Worm (Caenorhabditis elegans) whole organism, midembryonic: ENCODE results near the gene fbxb-82.

Source experiments
- T22C8.4 ChIP-seq: fragments of 200-800 bp; sonication (Bioruptor generic); IDR thresholded peaks from 2 replicates; pipeline ENCODE4 v1.3.6; 2022; ENCODE audit warnings: missing genetic modification characterization, missing compliant biosample characterization
- cog-1 ChIP-seq: sonication (generic microtip); optimal IDR thresholded peaks from 2 replicates; lab custom pipeline; 2016; ENCODE audit warnings: missing genetic modification characterization, missing compliant biosample characterization
- flt-1 ChIP-seq: fragments of 200-800 bp; sonication (Bioruptor generic); IDR thresholded peaks from 2 replicates; pipeline ENCODE4 v1.3.6; 2022; ENCODE audit warnings: missing genetic modification characterization, missing compliant biosample characterization
- klf-2 ChIP-seq: fragments of 200-800 bp; sonication (Bioruptor generic); conservative IDR thresholded peaks from 2 replicates; pipeline ENCODE4 v1.3.6; 2022; ENCODE audit warnings: missing genetic modification reagents, missing genetic modification characterization, missing compliant biosample characterization
- med-1 ChIP-seq: sonication (generic microtip); optimal IDR thresholded peaks from 2 replicates; lab custom pipeline; 2017; ENCODE audit warnings: missing genetic modification characterization, mild to moderate bottlenecking, missing compliant biosample characterization, antibody characterized with exemption, missing genetic modification reagents; ENCODE audit not compliant: insufficient read depth
- ref-1 ChIP-seq: fragments of 200-800 bp; sonication (Bioruptor generic); conservative IDR thresholded peaks from 2 replicates; pipeline ENCODE4 v1.3.6; 2022; ENCODE audit warnings: missing genetic modification reagents, missing genetic modification characterization, missing compliant biosample characterization
- tab-1 ChIP-seq: fragments of 200-800 bp; sonication (Bioruptor generic); IDR thresholded peaks from 2 replicates; pipeline ENCODE4 v1.3.6; 2022; ENCODE audit warnings: missing genetic modification characterization, missing compliant biosample characterization
- ztf-23 ChIP-seq: fragments of 200-800 bp; sonication (Bioruptor generic); IDR thresholded peaks from 2 replicates; pipeline ENCODE4 v1.3.6; 2022; ENCODE audit warnings: missing genetic modification reagents, missing genetic modification characterization, missing compliant biosample characterization
- ztf-29 ChIP-seq: fragments of 200-800 bp; sonication (Bioruptor generic); IDR thresholded peaks from 2 replicates; pipeline ENCODE4 v1.3.6; 2022; ENCODE audit warnings: missing genetic modification reagents, missing genetic modification characterization, missing compliant biosample characterization

Gene fbxb-82

ce11 chrIII:143121-143520, at the start of gene fbxb-82:
fbxb-82 (minus strand) TSS chrIII:143221.
- no peak for TF ChIP-seq ztf-29 (GFP tag; lab: Robert Waterston, UW)
- TF ChIP-seq T22C8.4 (GFP tag; lab: Robert Waterston, UW) = no peak
- TF ChIP-seq tab-1 (GFP tag; lab: Robert Waterston, UW) = no peak
- TF ChIP-seq ref-1 = no peak
- TF ChIP-seq flt-1 (GFP tag; lab: Robert Waterston, UW) = no peak
- no peak for TF ChIP-seq med-1
- TF ChIP-seq ztf-23 = no peak
- no peak for TF ChIP-seq cog-1 (tag; lab: Kevin White, UChicago)
- TF ChIP-seq klf-2 (GFP tag; lab: Robert Waterston, UW) = no peak

- no peak for TF ChIP-seq cog-1 (tag; lab: Kevin White, UChicago)
- no peak for TF ChIP-seq ztf-29 (GFP tag; lab: Robert Waterston, UW)
Observed at ce11 chrIII:191803-192202, 48.8 kb upstream of the fbxb-82 start, which contains the start of gene sec-20. sec-20 (plus strand) TSS chrIII:192103.

ce11 chrIII:190686-191085, 47.7 kb upstream of the fbxb-82 start, which contains the start of gene cox-17:
cox-17 (plus strand) TSS chrIII:190986.
- TF ChIP-seq T22C8.4 (GFP tag; lab: Robert Waterston, UW) (no peak), ref-1 (no peak), klf-2 (GFP tag; lab: Robert Waterston, UW) (no peak), tab-1 (GFP tag; lab: Robert Waterston, UW) (no peak), cog-1 (tag; lab: Kevin White, UChicago) (no peak), med-1 (no peak), ztf-23 (no peak), ztf-29 (GFP tag; lab: Robert Waterston, UW) (no peak)

ce11 chrIII:189280-189679, 46.3 kb upstream of the fbxb-82 start:
- TF ChIP-seq klf-2 (GFP tag; lab: Robert Waterston, UW) = no peak
- no peak for TF ChIP-seq ztf-29 (GFP tag; lab: Robert Waterston, UW)
- TF ChIP-seq flt-1 (GFP tag; lab: Robert Waterston, UW) = no peak
- TF ChIP-seq med-1 = no peak
- no peak for TF ChIP-seq cog-1 (tag; lab: Kevin White, UChicago)
- no peak for TF ChIP-seq tab-1 (GFP tag; lab: Robert Waterston, UW)
- TF ChIP-seq ref-1 = no peak
- TF ChIP-seq ztf-23 = no peak
- TF ChIP-seq T22C8.4 (GFP tag; lab: Robert Waterston, UW) = no peak

ce11 chrIII:188426-188888, 45.4 kb upstream of the fbxb-82 start, which contains the start of gene ubc-20:
ubc-20 (plus strand) TSS chrIII:188838.
- no peak for TF ChIP-seq cog-1 (tag; lab: Kevin White, UChicago)
- no peak for TF ChIP-seq med-1
- TF ChIP-seq ref-1 = no peak
- TF ChIP-seq ztf-23 = no peak
- TF ChIP-seq klf-2 (GFP tag; lab: Robert Waterston, UW) = no peak
- no peak for TF ChIP-seq ztf-29 (GFP tag; lab: Robert Waterston, UW)

ce11 chrIII:187829-188228, 44.8 kb upstream of the fbxb-82 start, which contains the start of gene mxl-2:
mxl-2 (minus strand) TSS chrIII:188131.
- TF ChIP-seq ztf-23 = no peak
- no peak for TF ChIP-seq med-1
- no peak for TF ChIP-seq ztf-29 (GFP tag; lab: Robert Waterston, UW)
- no peak for TF ChIP-seq cog-1 (tag; lab: Kevin White, UChicago)
- no peak for TF ChIP-seq klf-2 (GFP tag; lab: Robert Waterston, UW)
- TF ChIP-seq tab-1 (GFP tag; lab: Robert Waterston, UW) = no peak
- no peak for TF ChIP-seq flt-1 (GFP tag; lab: Robert Waterston, UW)
- no peak for TF ChIP-seq T22C8.4 (GFP tag; lab: Robert Waterston, UW)
- no peak for TF ChIP-seq ref-1

ce11 chrIII:184335-184734, 41.3 kb upstream of the fbxb-82 start:
- no peak for TF ChIP-seq med-1
- TF ChIP-seq T22C8.4 (GFP tag; lab: Robert Waterston, UW) = 0 out of 2 replicates have a peak, but pooled peaks have one; percentile 5
- no peak for TF ChIP-seq klf-2 (GFP tag; lab: Robert Waterston, UW)
- TF ChIP-seq ztf-29 (GFP tag; lab: Robert Waterston, UW) = no peak
- TF ChIP-seq tab-1 (GFP tag; lab: Robert Waterston, UW) = no peak
- no peak for TF ChIP-seq flt-1 (GFP tag; lab: Robert Waterston, UW)

ce11 chrIII:183072-183471, 40.1 kb upstream of the fbxb-82 start:
- TF ChIP-seq cog-1 (tag; lab: Kevin White, UChicago) (no peak), tab-1 (GFP tag; lab: Robert Waterston, UW) (no peak), ztf-23 (no peak), ztf-29 (GFP tag; lab: Robert Waterston, UW) (no peak), T22C8.4 (GFP tag; lab: Robert Waterston, UW) (no peak), ref-1 (no peak), klf-2 (GFP tag; lab: Robert Waterston, UW) (no peak), med-1 (no peak), flt-1 (GFP tag; lab: Robert Waterston, UW) (no peak)

- no peak for TF ChIP-seq ztf-23
- TF ChIP-seq tab-1 (GFP tag; lab: Robert Waterston, UW) = no peak
- no peak for TF ChIP-seq ref-1
Observed at ce11 chrIII:182080-182479, 39.1 kb upstream of the fbxb-82 start, which contains the start of gene F40G9.15. F40G9.15 (plus strand) TSS chrIII:182380.

- no peak for TF ChIP-seq ztf-23
- TF ChIP-seq klf-2 (GFP tag; lab: Robert Waterston, UW) = no peak
- no peak for TF ChIP-seq T22C8.4 (GFP tag; lab: Robert Waterston, UW)
- TF ChIP-seq ztf-29 (GFP tag; lab: Robert Waterston, UW) = no peak
- no peak for TF ChIP-seq med-1
Observed at ce11 chrIII:180963-181362, 37.9 kb upstream of the fbxb-82 start, which contains the start of gene F40G9.5. F40G9.5 (plus strand) TSS chrIII:181263.
